Fruit fly (Drosophila melanogaster): ENCODE measurements around the gene CG9377.
A peak's percentile ranks its signal among the peaks of the same experiment; 100 is the strongest.

The CG9377 gene

DNA sequence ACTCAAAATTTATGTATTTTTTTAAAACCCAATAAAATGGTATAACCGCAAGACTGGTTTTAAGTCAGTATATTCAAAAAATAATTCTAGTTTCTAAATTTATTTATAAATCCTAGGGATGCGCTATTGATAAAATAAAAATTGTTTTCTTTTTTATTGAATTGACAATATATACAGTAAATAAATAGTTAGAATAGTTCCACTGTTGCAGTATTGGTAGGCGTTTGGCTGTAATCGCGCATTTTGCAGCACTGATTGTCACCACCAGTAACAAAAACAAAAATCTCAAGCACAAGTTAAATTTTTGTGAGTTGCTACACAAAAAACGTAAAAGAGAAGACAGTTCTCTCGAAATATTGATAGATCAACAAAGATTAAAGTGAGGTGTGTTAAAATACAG is 7.6 kb upstream of the CG9377 start, which contains the start of gene CG31855 (continued):
- TF ChIP-seq Antp (GFP tag; optimal IDR thresholded peaks at IDR 0.05) (peak; percentile 79), Rfx (GFP tag; IDR thresholded peaks at IDR 0.05) (peak; percentile 95), jing (GFP tag; optimal IDR thresholded peaks at IDR 0.05) (no peak), p53 (GFP tag; optimal IDR thresholded peaks at IDR 0.05) (no peak), Pdp1 (GFP tag; optimal IDR thresholded peaks at IDR 0.05) (peak; percentile 71 to 79), hth (optimal IDR thresholded peaks at IDR 0.05) (no peak), gsb-n (tag; optimal IDR thresholded peaks at IDR 0.05) (peak; percentile 72), nerfin-1 (tag; optimal IDR thresholded peaks at IDR 0.05) (peak; percentile 63), CG4360 (GFP tag; IDR thresholded peaks at IDR 0.05) (no peak), CG13624 (GFP tag; optimal IDR thresholded peaks at IDR 0.05) (peak; percentile 79), CG13287 (GFP tag; IDR thresholded peaks at IDR 0.05; ENCODE audit: partially characterized antibody) (peak; percentile 50; the same call in 1 of the 2 replicates), Usf (GFP tag; optimal IDR thresholded peaks at IDR 0.05) (peak; percentile 9), zen2 (GFP tag; IDR thresholded peaks at IDR 0.05; ENCODE audit: partially characterized antibody) (no peak), CG6254 (GFP tag; optimal IDR thresholded peaks at IDR 0.05) (peak; percentile 17), Fer1 (GFP tag; optimal IDR thresholded peaks at IDR 0.05) (peak; percentile 85), Hmx (GFP tag; optimal IDR thresholded peaks at IDR 0.05) (peak; percentile 78), Xbp1 (GFP tag; optimal IDR thresholded peaks at IDR 0.05) (peak; percentile 90), kni (GFP tag; optimal IDR thresholded peaks at IDR 0.05) (no peak), CG13894 (tag; optimal IDR thresholded peaks at IDR 0.05) (peak; percentile 92), trh (GFP tag; optimal IDR thresholded peaks at IDR 0.05) (peak; percentile 39), CG8924 (tag; optimal IDR thresholded peaks at IDR 0.05) (peak; percentile 82), hb (GFP tag; IDR thresholded peaks at IDR 0.05; ENCODE audit: partially characterized antibody) (no peak), CG7271 (tag; optimal IDR thresholded peaks at IDR 0.05) (peak; percentile 33), Poxn (GFP tag; IDR thresholded peaks at IDR 0.05) (peak; percentile 41; the same call in 1 of the 2 replicates), Hr3 (GFP tag; optimal IDR thresholded peaks at IDR 0.05) (peak; percentile 82), Dref (GFP tag; IDR thresholded peaks at IDR 0.05) (0 out of 2 replicates have a peak, but pooled peaks have one; percentile 25), twi (tag; optimal IDR thresholded peaks at IDR 0.05) (peak; percentile 36), CG18011 (GFP tag; optimal IDR thresholded peaks at IDR 0.05) (peak; percentile 77), E2f2 (GFP tag; IDR thresholded peaks at IDR 0.05) (peak; percentile 49; the same call in 1 of the 2 replicates), CG3726 (GFP tag; IDR thresholded peaks at IDR 0.05) (peak; percentile 52; the same call in 1 of the 3 replicates), HLH4C (GFP tag; IDR thresholded peaks at IDR 0.05; ENCODE audit: partially characterized antibody) (no peak), yki (optimal IDR thresholded peaks at IDR 0.05) (no peak), CG1603 (tag; optimal IDR thresholded peaks at IDR 0.05) (peak; percentile 68), CG30431 (GFP tag; optimal IDR thresholded peaks at IDR 0.05) (peak; percentile 28), E2f1 (GFP tag; IDR thresholded peaks at IDR 0.05) (peak; percentile 77), tin (GFP tag; optimal IDR thresholded peaks at IDR 0.05) (peak; percentile 88), CG17612 (GFP tag; IDR thresholded peaks at IDR 0.05) (peak; percentile 39), Nf-YB (GFP tag; optimal IDR thresholded peaks at IDR 0.05) (peak; percentile 38), Nf-YC (tag; optimal IDR thresholded peaks at IDR 0.05) (peak; percentile 66), lmd (GFP tag; IDR thresholded peaks at IDR 0.05) (peak; percentile 81), CG17802 (tag; optimal IDR thresholded peaks at IDR 0.05) (peak; percentile 42), Sox102F (GFP tag; optimal IDR thresholded peaks at IDR 0.05) (peak; percentile 71), CG13296 (GFP tag; optimal IDR thresholded peaks at IDR 0.05) (peak; percentile 89), CG31388 (GFP tag; optimal IDR thresholded peaks at IDR 0.05) (peak; percentile 67), fd3F (GFP tag; optimal IDR thresholded peaks at IDR 0.05) (peak; percentile 75), CG4707 (GFP tag; optimal IDR thresholded peaks at IDR 0.05) (peak; percentile 91), sna (GFP tag; IDR thresholded peaks at IDR 0.05; ENCODE audit: partially characterized antibody) (no peak), Scr (GFP tag; IDR thresholded peaks at IDR 0.05; ENCODE audit: partially characterized antibody) (no peak), Ets97D (GFP tag; optimal IDR thresholded peaks at IDR 0.05) (peak; percentile 72), CG34224 (GFP tag; IDR thresholded peaks at IDR 0.05; ENCODE audit: partially characterized antibody) (no peak; the same call in 2 of the 3 replicates)

Measured in whole organism, embryonic.